Worm (Caenorhabditis elegans) whole organism, midembryonic: ENCODE measurements around the gene mlt-11.

Source experiments
- T22C8.4 ChIP-seq: fragments of 200-800 bp; sonication (Bioruptor generic); IDR thresholded peaks from 2 replicates; pipeline ENCODE4 v1.3.6; 2022; ENCODE audit warnings: missing genetic modification characterization, missing compliant biosample characterization
- cog-1 ChIP-seq: sonication (generic microtip); optimal IDR thresholded peaks from 2 replicates; lab custom pipeline; 2016; ENCODE audit warnings: missing genetic modification characterization, missing compliant biosample characterization
- flt-1 ChIP-seq: fragments of 200-800 bp; sonication (Bioruptor generic); IDR thresholded peaks from 2 replicates; pipeline ENCODE4 v1.3.6; 2022; ENCODE audit warnings: missing genetic modification characterization, missing compliant biosample characterization
- klf-2 ChIP-seq: fragments of 200-800 bp; sonication (Bioruptor generic); conservative IDR thresholded peaks from 2 replicates; pipeline ENCODE4 v1.3.6; 2022; ENCODE audit warnings: missing genetic modification reagents, missing genetic modification characterization, missing compliant biosample characterization
- med-1 ChIP-seq: sonication (generic microtip); optimal IDR thresholded peaks from 2 replicates; lab custom pipeline; 2017; ENCODE audit warnings: missing genetic modification characterization, mild to moderate bottlenecking, missing compliant biosample characterization, antibody characterized with exemption, missing genetic modification reagents; ENCODE audit not compliant: insufficient read depth
- ref-1 ChIP-seq: fragments of 200-800 bp; sonication (Bioruptor generic); conservative IDR thresholded peaks from 2 replicates; pipeline ENCODE4 v1.3.6; 2022; ENCODE audit warnings: missing genetic modification reagents, missing genetic modification characterization, missing compliant biosample characterization
- tab-1 ChIP-seq: fragments of 200-800 bp; sonication (Bioruptor generic); IDR thresholded peaks from 2 replicates; pipeline ENCODE4 v1.3.6; 2022; ENCODE audit warnings: missing genetic modification characterization, missing compliant biosample characterization
- ztf-23 ChIP-seq: fragments of 200-800 bp; sonication (Bioruptor generic); IDR thresholded peaks from 2 replicates; pipeline ENCODE4 v1.3.6; 2022; ENCODE audit warnings: missing genetic modification reagents, missing genetic modification characterization, missing compliant biosample characterization
- ztf-29 ChIP-seq: fragments of 200-800 bp; sonication (Bioruptor generic); IDR thresholded peaks from 2 replicates; pipeline ENCODE4 v1.3.6; 2022; ENCODE audit warnings: missing genetic modification reagents, missing genetic modification characterization, missing compliant biosample characterization

- no peak for TF ChIP-seq ref-1 (GFP tag; lab: Robert Waterston, UW)
- TF ChIP-seq ztf-29: no peak
- TF ChIP-seq cog-1 (tag; lab: Kevin White, UChicago): no peak
- TF ChIP-seq tab-1 (GFP tag; lab: Robert Waterston, UW): no peak
- no peak for TF ChIP-seq T22C8.4 (GFP tag; lab: Robert Waterston, UW)
- TF ChIP-seq med-1: no peak
- TF ChIP-seq ztf-23 (GFP tag; lab: Robert Waterston, UW): no peak
- TF ChIP-seq flt-1 (GFP tag; lab: Robert Waterston, UW): no peak
- no peak for TF ChIP-seq klf-2 (GFP tag; lab: Robert Waterston, UW)
These were observed 30.1 kb upstream of the mlt-11 start, which contains the start of gene ttr-13 for ce11 chrV:20636855-20637254.
